Fruit fly (Drosophila melanogaster): ENCODE data around the gene Mrp4.

The Mrp4 gene

DNA sequence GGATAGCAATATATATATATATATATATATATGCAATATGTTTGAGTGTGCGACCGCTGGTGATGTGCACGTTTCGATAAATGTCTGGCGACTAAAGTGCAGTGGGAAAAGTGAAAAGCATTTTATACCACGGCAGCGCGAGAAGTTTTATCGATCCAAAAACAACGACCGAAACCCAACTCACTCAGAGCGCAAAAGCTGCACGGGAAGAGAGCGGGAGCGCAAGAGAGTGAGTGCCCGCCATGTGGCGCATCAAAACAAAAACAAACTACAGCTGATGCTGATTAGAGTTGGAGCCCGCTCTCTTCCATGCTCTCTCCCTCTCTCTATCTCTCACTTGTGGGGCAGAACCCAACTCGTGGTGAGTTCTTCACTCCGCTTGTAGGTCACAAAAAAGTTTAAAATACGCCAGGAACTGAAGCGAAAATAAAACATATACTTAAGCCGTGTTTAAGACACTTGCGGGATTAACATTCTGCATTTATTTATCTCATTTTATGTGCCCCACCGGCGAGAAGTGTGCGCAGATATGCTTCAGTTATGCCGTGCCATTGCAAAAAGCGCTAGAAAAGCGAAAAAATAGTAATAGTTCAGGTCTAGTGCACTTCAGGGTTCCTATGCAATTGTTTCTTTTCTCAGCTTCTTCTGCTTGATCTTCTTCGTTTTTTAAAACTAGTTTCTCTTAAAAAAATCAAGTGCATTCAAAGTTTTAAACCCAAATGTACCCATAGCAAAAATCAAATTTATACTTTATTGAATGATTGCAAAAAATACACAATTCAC is 35.8 kb downstream of the Mrp4 start:
- TF ChIP-seq tj (GFP tag; optimal IDR thresholded peaks at IDR 0.05), result no peak
- no peak for TF ChIP-seq cic (GFP tag; optimal IDR thresholded peaks at IDR 0.05)
- TF ChIP-seq Crg-1 (GFP tag; optimal IDR thresholded peaks at IDR 0.05), result no peak
- no peak for TF ChIP-seq CG11617 (GFP tag; optimal IDR thresholded peaks at IDR 0.05)
- TF ChIP-seq bab1 (GFP tag; optimal IDR thresholded peaks at IDR 0.05), result peak; percentile 30
- no peak for TF ChIP-seq ovo (GFP tag; optimal IDR thresholded peaks at IDR 0.05)
- TF ChIP-seq toe (GFP tag; optimal IDR thresholded peaks at IDR 0.05), result no peak
- peak; percentile 7 for TF ChIP-seq Hr96 (GFP tag; optimal IDR thresholded peaks at IDR 0.05)
- TF ChIP-seq cnc (optimal IDR thresholded peaks at IDR 0.05), result no peak
- TF ChIP-seq CG7045 (GFP tag; optimal IDR thresholded peaks at IDR 0.05), result no peak
- TF ChIP-seq CG1620 (GFP tag; optimal IDR thresholded peaks at IDR 0.05), result no peak
- TF ChIP-seq Mnt (GFP tag; optimal IDR thresholded peaks at IDR 0.05), result no peak
- TF ChIP-seq CG33017 (tag; optimal IDR thresholded peaks at IDR 0.05), result no peak
- TF ChIP-seq kay (GFP tag; ENCODE audit: borderline replicate concordance), result peak; percentile 60
- no peak for TF ChIP-seq CG14711 (tag; optimal IDR thresholded peaks at IDR 0.05)
- no peak for TF ChIP-seq CG7101 (tag; optimal IDR thresholded peaks at IDR 0.05)
- TF ChIP-seq CG5204 (GFP tag; optimal IDR thresholded peaks at IDR 0.05), result no peak
- TF ChIP-seq Clk (GFP tag; optimal IDR thresholded peaks at IDR 0.05), result no peak
- TF ChIP-seq CG12768 (GFP tag; optimal IDR thresholded peaks at IDR 0.05), result no peak
- TF ChIP-seq pad (GFP tag; optimal IDR thresholded peaks at IDR 0.05), result no peak

- TF ChIP-seq Hr96 (GFP tag; optimal IDR thresholded peaks at IDR 0.05) (no peak), pad (GFP tag; optimal IDR thresholded peaks at IDR 0.05) (no peak), CG5204 (GFP tag; optimal IDR thresholded peaks at IDR 0.05) (no peak), ovo (GFP tag; optimal IDR thresholded peaks at IDR 0.05) (no peak), tj (GFP tag; optimal IDR thresholded peaks at IDR 0.05) (no peak), cnc (optimal IDR thresholded peaks at IDR 0.05) (no peak), CG14711 (tag; optimal IDR thresholded peaks at IDR 0.05) (no peak), Mnt (GFP tag; optimal IDR thresholded peaks at IDR 0.05) (no peak), cic (GFP tag; optimal IDR thresholded peaks at IDR 0.05) (no peak), toe (GFP tag; optimal IDR thresholded peaks at IDR 0.05) (no peak), CG33017 (tag; optimal IDR thresholded peaks at IDR 0.05) (no peak), kay (GFP tag; ENCODE audit: borderline replicate concordance) (no peak), CG7045 (GFP tag; optimal IDR thresholded peaks at IDR 0.05) (no peak), Clk (GFP tag; optimal IDR thresholded peaks at IDR 0.05) (no peak), bab1 (GFP tag; optimal IDR thresholded peaks at IDR 0.05) (no peak), CG11617 (GFP tag; optimal IDR thresholded peaks at IDR 0.05) (no peak)
Measured at dm6 chr3R:11606679-11607078, 37.6 kb downstream of the Mrp4 start.

- no peak for TF ChIP-seq Crg-1 (GFP tag; optimal IDR thresholded peaks at IDR 0.05)
- TF ChIP-seq tj (GFP tag; optimal IDR thresholded peaks at IDR 0.05), result no peak
- TF ChIP-seq pad (GFP tag; optimal IDR thresholded peaks at IDR 0.05), result no peak
- no peak for TF ChIP-seq CG33017 (tag; optimal IDR thresholded peaks at IDR 0.05)
- TF ChIP-seq CG7101 (tag; optimal IDR thresholded peaks at IDR 0.05), result no peak
- no peak for TF ChIP-seq toe (GFP tag; optimal IDR thresholded peaks at IDR 0.05)
- TF ChIP-seq CG12768 (GFP tag; optimal IDR thresholded peaks at IDR 0.05), result no peak
- TF ChIP-seq CG11617 (GFP tag; optimal IDR thresholded peaks at IDR 0.05), result no peak
- no peak for TF ChIP-seq cic (GFP tag; optimal IDR thresholded peaks at IDR 0.05)
- no peak for TF ChIP-seq ovo (GFP tag; optimal IDR thresholded peaks at IDR 0.05)
- no peak for TF ChIP-seq Hr96 (GFP tag; optimal IDR thresholded peaks at IDR 0.05)
- no peak for TF ChIP-seq kay (GFP tag; ENCODE audit: borderline replicate concordance)
- no peak for TF ChIP-seq CG7045 (GFP tag; optimal IDR thresholded peaks at IDR 0.05)
- no peak for TF ChIP-seq CG14711 (tag; optimal IDR thresholded peaks at IDR 0.05)
- TF ChIP-seq CG5204 (GFP tag; optimal IDR thresholded peaks at IDR 0.05), result no peak
- TF ChIP-seq Mnt (GFP tag; optimal IDR thresholded peaks at IDR 0.05), result no peak
- TF ChIP-seq cnc (optimal IDR thresholded peaks at IDR 0.05), result no peak
- no peak for TF ChIP-seq bab1 (GFP tag; optimal IDR thresholded peaks at IDR 0.05)
- TF ChIP-seq Clk (GFP tag; optimal IDR thresholded peaks at IDR 0.05), result no peak
- TF ChIP-seq CG1620 (GFP tag; optimal IDR thresholded peaks at IDR 0.05), result no peak
Measured at dm6 chr3R:11612467-11612866, 43.4 kb downstream of the Mrp4 start.

DNA sequence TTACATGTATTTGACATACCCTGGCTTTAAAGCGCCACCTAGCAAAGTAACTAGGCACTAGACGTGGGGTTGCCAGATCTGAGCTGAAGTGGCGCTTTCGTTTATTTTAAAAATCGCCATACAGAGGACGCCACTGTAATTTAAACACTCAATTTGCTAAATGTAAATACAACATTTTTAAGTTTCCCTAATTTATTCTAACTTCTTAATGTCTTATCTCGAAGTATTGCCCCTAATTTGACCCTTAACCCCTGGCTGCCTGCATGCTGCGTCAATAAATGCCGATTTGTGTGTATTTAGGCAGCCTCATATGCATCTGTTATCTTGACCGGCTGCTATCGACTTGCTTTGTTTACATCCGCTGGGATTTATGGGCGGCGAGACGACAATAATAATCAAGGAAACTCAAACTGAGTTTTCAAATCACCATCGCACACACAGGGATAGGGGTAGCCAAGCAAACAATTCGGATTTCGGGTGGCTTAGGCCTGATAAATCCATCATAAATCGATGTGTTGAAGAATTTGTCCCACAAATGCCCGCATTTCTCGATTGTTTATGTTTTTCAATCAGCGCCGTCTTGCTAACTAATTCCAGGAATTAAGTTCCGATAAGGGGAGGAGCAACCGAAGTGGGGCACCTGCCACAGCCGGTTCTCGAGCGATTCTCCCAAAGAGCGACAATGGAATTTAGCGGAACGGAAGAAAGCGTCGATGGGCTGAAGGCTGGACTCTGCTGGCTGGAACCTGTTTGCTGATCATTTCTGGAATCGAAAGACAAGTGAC is 44.4 kb downstream of the Mrp4 start:
- TF ChIP-seq Clk (GFP tag; optimal IDR thresholded peaks at IDR 0.05), result no peak
- peak; percentile 21 for TF ChIP-seq CG14711 (tag; optimal IDR thresholded peaks at IDR 0.05)
- TF ChIP-seq ovo (GFP tag; optimal IDR thresholded peaks at IDR 0.05), result peak; percentile 37
- no peak for TF ChIP-seq CG12768 (GFP tag; optimal IDR thresholded peaks at IDR 0.05)
- no peak for TF ChIP-seq CG11617 (GFP tag; optimal IDR thresholded peaks at IDR 0.05)
- TF ChIP-seq cnc (optimal IDR thresholded peaks at IDR 0.05), result no peak
- peak; percentile 70 for TF ChIP-seq bab1 (GFP tag; optimal IDR thresholded peaks at IDR 0.05)
- peak; percentile 57 for TF ChIP-seq toe (GFP tag; optimal IDR thresholded peaks at IDR 0.05)
- TF ChIP-seq pad (GFP tag; optimal IDR thresholded peaks at IDR 0.05), result peak; percentile 44
- peak; percentile 54 for TF ChIP-seq Hr96 (GFP tag; optimal IDR thresholded peaks at IDR 0.05)
- TF ChIP-seq CG1620 (GFP tag; optimal IDR thresholded peaks at IDR 0.05), result peak; percentile 79
- no peak for TF ChIP-seq CG5204 (GFP tag; optimal IDR thresholded peaks at IDR 0.05)
- peak; percentile 57 for TF ChIP-seq Crg-1 (GFP tag; optimal IDR thresholded peaks at IDR 0.05)

DNA sequence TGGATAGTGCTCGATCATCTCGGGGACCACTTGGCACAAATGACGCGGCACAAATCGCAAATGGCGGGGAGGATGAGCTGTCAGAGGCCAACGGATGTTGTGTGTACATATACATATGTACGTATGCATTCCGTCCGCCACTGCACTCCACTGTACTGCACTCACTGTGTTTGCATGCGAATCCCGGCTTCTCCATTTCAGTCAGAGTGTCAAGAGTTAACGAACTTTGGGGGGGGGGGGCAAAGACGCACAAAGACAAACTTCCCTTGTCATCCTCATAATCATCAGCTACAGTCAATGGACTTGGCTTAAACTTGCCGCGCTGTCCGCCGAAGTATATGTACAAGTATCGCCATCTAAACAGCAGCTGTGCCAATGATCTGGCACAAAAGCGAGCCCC is 45.1 kb downstream of the Mrp4 start:
- no peak for TF ChIP-seq pad (GFP tag; optimal IDR thresholded peaks at IDR 0.05)
- no peak for TF ChIP-seq toe (GFP tag; optimal IDR thresholded peaks at IDR 0.05)
- no peak for TF ChIP-seq CG1620 (GFP tag; optimal IDR thresholded peaks at IDR 0.05)
- no peak for TF ChIP-seq CG11617 (GFP tag; optimal IDR thresholded peaks at IDR 0.05)
- no peak for TF ChIP-seq cnc (optimal IDR thresholded peaks at IDR 0.05)
- no peak for TF ChIP-seq tj (GFP tag; optimal IDR thresholded peaks at IDR 0.05)
- no peak for TF ChIP-seq CG7101 (tag; optimal IDR thresholded peaks at IDR 0.05)
- no peak for TF ChIP-seq Hr96 (GFP tag; optimal IDR thresholded peaks at IDR 0.05)
- TF ChIP-seq cic (GFP tag; optimal IDR thresholded peaks at IDR 0.05), result no peak
- TF ChIP-seq CG33017 (tag; optimal IDR thresholded peaks at IDR 0.05), result no peak
- TF ChIP-seq CG7045 (GFP tag; optimal IDR thresholded peaks at IDR 0.05), result no peak
- TF ChIP-seq CG5204 (GFP tag; optimal IDR thresholded peaks at IDR 0.05), result no peak
- TF ChIP-seq bab1 (GFP tag; optimal IDR thresholded peaks at IDR 0.05), result no peak
- no peak for TF ChIP-seq CG12768 (GFP tag; optimal IDR thresholded peaks at IDR 0.05)
- no peak for TF ChIP-seq Crg-1 (GFP tag; optimal IDR thresholded peaks at IDR 0.05)
- TF ChIP-seq Mnt (GFP tag; optimal IDR thresholded peaks at IDR 0.05), result no peak
- no peak for TF ChIP-seq Clk (GFP tag; optimal IDR thresholded peaks at IDR 0.05)
- TF ChIP-seq CG14711 (tag; optimal IDR thresholded peaks at IDR 0.05), result no peak
